Worm (Caenorhabditis elegans): ENCODE results near the gene Y51H4A.25.

- TF ChIP-seq him-1 (tag; optimal IDR thresholded peaks at IDR 0.05), result no peak
- no peak for TF ChIP-seq dao-5 (tag; optimal IDR thresholded peaks at IDR 0.05)
- TF ChIP-seq W03F9.2 (tag; optimal IDR thresholded peaks at IDR 0.05), result no peak
These were observed 25.8 kb upstream of the Y51H4A.25 start for ce11 chrIV:16710312-16710711.

All from whole organism, L4/young adult.